Worm (Caenorhabditis elegans) whole organism, L4/young adult: Measurements from ENCODE around the gene inos-1.

ENCODE experiments used
- W03F9.2 ChIP-seq: fragments of 150-350 bp; optimal IDR thresholded peaks from 2 replicates; lab custom pipeline; 2014; ENCODE audit warnings: missing biosample characterization, missing genetic modification characterization
- dao-5 ChIP-seq: sonication (generic microtip); optimal IDR thresholded peaks from 2 replicates; lab custom pipeline; 2016; ENCODE audit warnings: missing genotype, missing genetic modification characterization, moderate library complexity, missing compliant biosample characterization

- TF ChIP-seq W03F9.2 (tag; lab: Kevin White, UChicago) (no peak), dao-5 (no peak)
Observed at ce11 chrII:11729757-11730535, 29.8 kb upstream of the inos-1 start.
